Fruit fly (Drosophila melanogaster) whole organism, pupa: ENCODE results near the gene CG6299.

ENCODE experiments used
- CG10348 ChIP-seq: fragments of 200-800 bp; sonication (Bioruptor generic); IDR thresholded peaks from 2 replicates; pipeline ENCODE4 v1.3.6; 2022; ENCODE audit warnings: missing biosample characterization, missing genetic modification characterization
- CG17806 ChIP-seq: fragments of 200-800 bp; sonication (Bioruptor generic); optimal IDR thresholded peaks from 2 replicates; lab custom pipeline; 2018; ENCODE audit warnings: missing biosample characterization, mild to moderate bottlenecking, missing genetic modification characterization, moderate library complexity
- CG32121 ChIP-seq: fragments of 200-800 bp; sonication (Bioruptor generic); IDR thresholded peaks from 2 replicates; pipeline ENCODE4 v1.3.6; 2022; ENCODE audit warnings: missing biosample characterization, missing genetic modification characterization
- CG9948 ChIP-seq: fragments of 200-800 bp; sonication (Bioruptor generic); optimal IDR thresholded peaks from 2 replicates; lab custom pipeline; 2018; ENCODE audit warnings: missing biosample characterization, mild to moderate bottlenecking, missing genetic modification characterization, moderate library complexity
- D1 ChIP-seq: fragments of 200-800 bp; sonication (Bioruptor generic); optimal IDR thresholded peaks from 2 replicates; lab custom pipeline; 2018; ENCODE audit warnings: missing biosample characterization, mild to moderate bottlenecking, missing genetic modification characterization, moderate library complexity
- EcR ChIP-seq: fragments of 200-800 bp; sonication (Bioruptor generic); optimal IDR thresholded peaks from 3 replicates; lab custom pipeline; 2019; ENCODE audit warnings: missing biosample characterization, missing genetic modification characterization, mild to moderate bottlenecking, moderate library complexity, missing genetic modification reagents
- Ets98B ChIP-seq: fragments of 200-800 bp; sonication (Bioruptor generic); IDR thresholded peaks from 2 replicates; pipeline ENCODE4 v1.3.6; 2022; ENCODE audit warnings: missing biosample characterization, missing genetic modification characterization
- Pif1A ChIP-seq: fragments of 200-800 bp; sonication (Bioruptor generic); optimal IDR thresholded peaks from 3 replicates; lab custom pipeline; 2016; ENCODE audit warnings: missing biosample characterization, missing genetic modification characterization
- gl ChIP-seq: fragments of 200-800 bp; sonication (Bioruptor generic); optimal IDR thresholded peaks from 2 replicates; lab custom pipeline; 2018; ENCODE audit warnings: missing biosample characterization, mild to moderate bottlenecking, missing genetic modification characterization

- TF ChIP-seq CG32121 (GFP tag; lab: Robert Waterston, UW) (no peak), CG10348 (GFP tag; lab: Robert Waterston, UW) (no peak), Ets98B (GFP tag; lab: Robert Waterston, UW) (no peak), EcR (no peak), D1 (tag; lab: Kevin White, UChicago) (no peak), CG9948 (no peak), Pif1A (GFP tag; lab: Kevin White, UChicago) (no peak), gl (tag; lab: Kevin White, UChicago) (no peak), CG17806 (tag; lab: Kevin White, UChicago) (no peak)
These were observed 24.2 kb downstream of the CG6299 start, which contains the start of gene Gmap for dm6 chrX:15486682-15487081.
